Fruit fly (Drosophila melanogaster) whole organism, embryonic: ENCODE results near the gene CG43693.

Experiments used
- Abd-B ChIP-seq: fragments of 200-800 bp; sonication (Bioruptor generic); optimal IDR thresholded peaks from 2 replicates; lab custom pipeline; 2018; ENCODE audit warnings: missing biosample characterization, mild to moderate bottlenecking, missing genetic modification characterization, moderate library complexity
- Aef1 ChIP-seq: fragments of 200-800 bp; sonication (Bioruptor generic); IDR thresholded peaks from 3 replicates; pipeline ENCODE4 v1.3.6; 2022; ENCODE audit warnings: missing biosample characterization, missing genetic modification characterization
- Asciz ChIP-seq: fragments of 200-800 bp; sonication (Bioruptor generic); optimal IDR thresholded peaks from 2 replicates; lab custom pipeline; 2017; ENCODE audit warnings: missing biosample characterization, mild to moderate bottlenecking, missing genetic modification characterization, missing genetic modification reagents
- Atf6 ChIP-seq: fragments of 200-800 bp; sonication (Bioruptor generic); IDR thresholded peaks from 2 replicates; pipeline ENCODE4 v1.3.6; 2022; ENCODE audit warnings: missing biosample characterization, missing genetic modification characterization
- CG10209 ChIP-seq: fragments of 200-800 bp; sonication (Bioruptor generic); optimal IDR thresholded peaks from 3 replicates; lab custom pipeline; 2017; ENCODE audit warnings: missing biosample characterization, mild to moderate bottlenecking, missing genetic modification characterization, missing genetic modification reagents
- CG12659 ChIP-seq: fragments of 200-800 bp; sonication (Bioruptor generic); optimal IDR thresholded peaks from 3 replicates; lab custom pipeline; 2017; ENCODE audit warnings: mild to moderate bottlenecking, missing biosample characterization, missing genetic modification reagents, missing genetic modification characterization
- CG1647 ChIP-seq: fragments of 200-800 bp; sonication (Bioruptor generic); optimal IDR thresholded peaks from 3 replicates; lab custom pipeline; 2016; ENCODE audit warnings: missing biosample characterization, missing genetic modification characterization
- CG17385 ChIP-seq: fragments of 200-800 bp; sonication (Bioruptor generic); optimal IDR thresholded peaks from 3 replicates; lab custom pipeline; 2018; ENCODE audit warnings: missing biosample characterization, mild to moderate bottlenecking, missing genetic modification characterization
- CG18011 ChIP-seq: fragments of 200-800 bp; sonication (Bioruptor generic); optimal IDR thresholded peaks from 2 replicates; lab custom pipeline; 2017; ENCODE audit warnings: missing biosample characterization, missing genetic modification characterization, mild to moderate bottlenecking, moderate library complexity, missing genotype
- CG2202 ChIP-seq: fragments of 200-800 bp; sonication (Bioruptor generic); optimal IDR thresholded peaks from 2 replicates; lab custom pipeline; 2018; ENCODE audit warnings: missing biosample characterization, mild to moderate bottlenecking, missing genetic modification characterization
- CG42726 ChIP-seq: fragments of 200-800 bp; sonication (Bioruptor generic); IDR thresholded peaks from 2 replicates; pipeline ENCODE4 v1.3.6; 2022; ENCODE audit warnings: missing biosample characterization, missing genetic modification characterization; ENCODE audit not compliant: partially characterized antibody
- CG5180 ChIP-seq: fragments of 200-800 bp; sonication (Bioruptor generic); optimal IDR thresholded peaks from 3 replicates; lab custom pipeline; 2017; ENCODE audit warnings: missing biosample characterization, missing genetic modification characterization, mild to moderate bottlenecking, moderate library complexity, missing genetic modification reagents
- CG7357 ChIP-seq: fragments of 200-800 bp; sonication (Bioruptor generic); IDR thresholded peaks from 3 replicates; pipeline ENCODE4 v1.3.6; 2022; ENCODE audit warnings: missing biosample characterization, missing genetic modification characterization
- CG7928 ChIP-seq: fragments of 200-800 bp; sonication (Bioruptor generic); optimal IDR thresholded peaks from 2 replicates; lab custom pipeline; 2017; ENCODE audit warnings: missing biosample characterization, mild to moderate bottlenecking, missing genetic modification characterization
- CG8290 ChIP-seq, 3 experiments: fragments of 200-800 bp; sonication (Bioruptor generic); optimal IDR thresholded peaks; 2 replicates each; lab custom pipeline; 2016 to 2019; ENCODE audit warnings: missing biosample characterization in 3 of 3, missing genetic modification characterization in 3 of 3, mild to moderate bottlenecking in 2 of 3, moderate library complexity in 1 of 3
- CG8765 ChIP-seq: fragments of 200-800 bp; sonication (Bioruptor generic); IDR thresholded peaks from 2 replicates; pipeline ENCODE4 v1.3.6; 2022; ENCODE audit warnings: missing biosample characterization, missing genetic modification characterization
- CG9437 ChIP-seq: fragments of 200-800 bp; sonication (Bioruptor generic); optimal IDR thresholded peaks from 2 replicates; lab custom pipeline; 2018; ENCODE audit warnings: missing biosample characterization, mild to moderate bottlenecking, missing genetic modification characterization
- CHES-1-like ChIP-seq: fragments of 200-800 bp; sonication (Bioruptor generic); optimal IDR thresholded peaks from 2 replicates; lab custom pipeline; 2016; ENCODE audit warnings: missing biosample characterization, missing genetic modification characterization
- CkIIα-i1 ChIP-seq: fragments of 200-800 bp; sonication (Bioruptor generic); IDR thresholded peaks from 2 replicates; pipeline ENCODE4 v1.3.6; 2022; ENCODE audit warnings: missing biosample characterization, missing genetic modification characterization
- Dbx ChIP-seq: fragments of 200-800 bp; sonication (Bioruptor generic); IDR thresholded peaks from 3 replicates; pipeline ENCODE4 v1.3.6; 2022; ENCODE audit warnings: missing biosample characterization, missing genetic modification characterization
- Gsc ChIP-seq: fragments of 200-800 bp; sonication (Bioruptor generic); IDR thresholded peaks from 2 replicates; pipeline ENCODE4 v1.3.6; 2022; ENCODE audit warnings: missing biosample characterization, missing genetic modification characterization
- Hand ChIP-seq: fragments of 200-800 bp; sonication (Bioruptor generic); optimal IDR thresholded peaks from 2 replicates; lab custom pipeline; 2017; ENCODE audit warnings: mild to moderate bottlenecking, missing biosample characterization, missing genetic modification reagents, missing genetic modification characterization
- Med ChIP-seq: fragments of 200-800 bp; sonication (Bioruptor generic); peaks from one replicate; lab custom pipeline; 2016; ENCODE audit warnings: missing biosample characterization, missing genetic modification characterization, mild to moderate bottlenecking, inconsistent platforms, moderate library complexity
- NFAT ChIP-seq: fragments of 200-800 bp; sonication (Bioruptor generic); IDR thresholded peaks from 2 replicates; pipeline ENCODE4 v1.3.6; 2022; ENCODE audit warnings: missing biosample characterization, missing genetic modification characterization
- NK7.1 ChIP-seq: fragments of 200-800 bp; sonication (Bioruptor generic); optimal IDR thresholded peaks from 3 replicates; lab custom pipeline; 2016; ENCODE audit warnings: missing biosample characterization, missing genetic modification characterization
- abd-A ChIP-seq: fragments of 200-800 bp; sonication (Bioruptor generic); optimal IDR thresholded peaks from 3 replicates; lab custom pipeline; 2019; ENCODE audit warnings: missing biosample characterization, mild to moderate bottlenecking, missing genetic modification characterization, moderate library complexity
- aop ChIP-seq: fragments of 200-800 bp; sonication (Bioruptor generic); IDR thresholded peaks from 2 replicates; pipeline ENCODE4 v1.3.6; 2022; ENCODE audit warnings: missing biosample characterization, missing genetic modification characterization
- bab2 ChIP-seq: fragments of 200-800 bp; sonication (Bioruptor generic); optimal IDR thresholded peaks from 2 replicates; lab custom pipeline; 2016; ENCODE audit warnings: missing biosample characterization, missing genetic modification characterization
- bbx ChIP-seq: fragments of 200-800 bp; sonication (Bioruptor generic); IDR thresholded peaks from 2 replicates; pipeline ENCODE4 v1.3.6; 2022; ENCODE audit warnings: missing biosample characterization, missing genetic modification characterization; ENCODE audit not compliant: partially characterized antibody
- bcd ChIP-seq: fragments of 200-800 bp; sonication (Bioruptor generic); optimal IDR thresholded peaks from 2 replicates; lab custom pipeline; 2017; ENCODE audit warnings: missing biosample characterization, mild to moderate bottlenecking, missing genetic modification characterization
- bsh ChIP-seq, 2 experiments: fragments of 200-800 bp; sonication (Bioruptor generic); optimal IDR thresholded peaks; 2 replicates each; lab custom pipeline; 2017 to 2018; ENCODE audit warnings: mild to moderate bottlenecking in 2 of 2, missing biosample characterization in 2 of 2, missing genetic modification characterization in 2 of 2, moderate library complexity in 1 of 2
- btn ChIP-seq: fragments of 200-800 bp; sonication (Bioruptor generic); optimal IDR thresholded peaks from 2 replicates; lab custom pipeline; 2016; ENCODE audit warnings: missing biosample characterization, missing genetic modification characterization
- cato ChIP-seq: fragments of 200-800 bp; sonication (Bioruptor generic); optimal IDR thresholded peaks from 2 replicates; lab custom pipeline; 2016; ENCODE audit warnings: missing biosample characterization, missing genetic modification characterization, borderline replicate concordance
- dan ChIP-seq: fragments of 200-800 bp; sonication (Bioruptor generic); IDR thresholded peaks from 2 replicates; pipeline ENCODE4 v1.3.6; 2022; ENCODE audit warnings: missing biosample characterization, missing genetic modification characterization
- dysf ChIP-seq: fragments of 200-800 bp; sonication (Bioruptor generic); IDR thresholded peaks from 3 replicates; pipeline ENCODE4 v1.3.6; 2022; ENCODE audit warnings: missing biosample characterization, missing genetic modification characterization
- ems ChIP-seq: fragments of 200-800 bp; sonication (Bioruptor generic); optimal IDR thresholded peaks from 3 replicates; lab custom pipeline; 2016; ENCODE audit warnings: missing biosample characterization, missing genetic modification characterization
- gem ChIP-seq: fragments of 200-800 bp; sonication (Bioruptor generic); optimal IDR thresholded peaks from 2 replicates; lab custom pipeline; 2019; ENCODE audit warnings: missing biosample characterization, mild to moderate bottlenecking, missing genetic modification characterization, moderate library complexity
- gsb ChIP-seq: fragments of 200-800 bp; sonication (Bioruptor generic); IDR thresholded peaks from 2 replicates; pipeline ENCODE4 v1.3.6; 2022; ENCODE audit warnings: missing biosample characterization, missing genetic modification characterization
- ham ChIP-seq: fragments of 200-800 bp; sonication (Bioruptor generic); IDR thresholded peaks from 2 replicates; pipeline ENCODE4 v1.3.6; 2022; ENCODE audit warnings: missing biosample characterization, missing genetic modification characterization
- hbn ChIP-seq: fragments of 200-800 bp; sonication (Bioruptor generic); IDR thresholded peaks from 2 replicates; pipeline ENCODE4 v1.3.6; 2022; ENCODE audit warnings: missing biosample characterization, missing genetic modification characterization; ENCODE audit not compliant: partially characterized antibody
- hkb ChIP-seq, 2 experiments: fragments of 200-800 bp in 1 of 2; fragments of >200 bp in 1 of 2; sonication (Bioruptor generic) in 1 of 2; IDR thresholded peaks in 1 of 2; optimal IDR thresholded peaks in 1 of 2; 2 replicates each; pipeline versions ENCODE4 v1.3.6 to Lab custom; 2017 to 2022; ENCODE audit warnings: missing biosample characterization in 1 of 2, missing genetic modification characterization in 1 of 2
- ind ChIP-seq: fragments of 200-800 bp; sonication (Bioruptor generic); optimal IDR thresholded peaks from 3 replicates; lab custom pipeline; 2016; ENCODE audit warnings: missing biosample characterization, missing genetic modification characterization
- jing ChIP-seq: fragments of 200-800 bp; sonication (Bioruptor generic); optimal IDR thresholded peaks from 2 replicates; lab custom pipeline; 2018; ENCODE audit warnings: missing biosample characterization, mild to moderate bottlenecking, missing genetic modification characterization
- ken ChIP-seq: fragments of 200-800 bp; sonication (Bioruptor generic); IDR thresholded peaks from 3 replicates; pipeline ENCODE4 v1.3.6; 2022; ENCODE audit warnings: missing biosample characterization, missing genetic modification characterization
- lilli ChIP-seq: fragments of 200-800 bp; sonication (Bioruptor generic); optimal IDR thresholded peaks from 3 replicates; lab custom pipeline; 2016; ENCODE audit warnings: missing biosample characterization, missing genetic modification characterization
- phol ChIP-seq: fragments of 200-800 bp; sonication (Bioruptor generic); optimal IDR thresholded peaks from 3 replicates; lab custom pipeline; 2018; ENCODE audit warnings: missing biosample characterization, mild to moderate bottlenecking, missing genetic modification characterization, moderate library complexity
- sens-2 ChIP-seq: fragments of 200-800 bp; sonication (Bioruptor generic); IDR thresholded peaks from 2 replicates; pipeline ENCODE4 v1.3.6; 2022; ENCODE audit warnings: missing biosample characterization, missing genetic modification characterization
- tgo ChIP-seq: fragments of 200-800 bp; sonication (Bioruptor generic); IDR thresholded peaks from 3 replicates; pipeline ENCODE4 v1.3.6; 2022; ENCODE audit warnings: missing biosample characterization, missing genetic modification characterization
- trh ChIP-seq: fragments of 200-800 bp; sonication (Bioruptor generic); optimal IDR thresholded peaks from 2 replicates; lab custom pipeline; 2016; ENCODE audit warnings: missing biosample characterization, missing genetic modification characterization

CG43693 gene

dm6 chr3L:11096195-11096908, 45.2 kb upstream of the CG43693 start, which contains the start of the genes CG46439, Iyd and CG33947:
Gene CG46439 (minus strand): TSS chr3L:11096245.
Gene Iyd (minus strand): TSS chr3L:11096245.
Gene CG33947 (plus strand): TSS chr3L:11096496.
- TF ChIP-seq CG8765 (GFP tag; lab: Robert Waterston, UW) (no peak), NFAT (GFP tag; lab: Robert Waterston, UW) (no peak), hkb (optimal IDR thresholded peaks at IDR 0.05; lab: Kevin White, UChicago) (no peak), hkb (GFP tag; IDR thresholded peaks at IDR 0.05; lab: Robert Waterston, UW) (peak; percentile 37; the same call in 1 of the 2 replicates), gem (tag; lab: Kevin White, UChicago) (peak; percentile 5), lilli (GFP tag; lab: Kevin White, UChicago) (no peak), ind (GFP tag; lab: Kevin White, UChicago) (no peak), btn (no peak), aop (GFP tag; lab: Robert Waterston, UW) (no peak), CG7357 (no peak), ham (no peak), Atf6 (peak; percentile 56), bab2 (GFP tag; lab: Kevin White, UChicago) (no peak), bbx (no peak), CG18011 (GFP tag; lab: Kevin White, UChicago) (no peak), CG10209 (GFP tag; lab: Kevin White, UChicago) (peak; percentile 19), Dbx (GFP tag; lab: Robert Waterston, UW) (no peak), CG1647 (GFP tag; lab: Kevin White, UChicago) (no peak), CG8290 (GFP tag; optimal IDR thresholded peaks at IDR 0.05; lab: Kevin White, UChicago) (no peak), CG8290 (tag; optimal IDR thresholded peaks at IDR 0.05; lab: Kevin White, UChicago) (no peak), abd-A (peak; percentile 38), Asciz (GFP tag; lab: Kevin White, UChicago) (peak; percentile 9), Med (GFP tag; lab: Kevin White, UChicago) (peak; percentile 89), ems (GFP tag; lab: Kevin White, UChicago) (peak; percentile 9), trh (GFP tag; lab: Kevin White, UChicago) (no peak), CG9437 (GFP tag; lab: Kevin White, UChicago) (no peak), dan (GFP tag; lab: Robert Waterston, UW) (no peak), hbn (GFP tag; lab: Robert Waterston, UW) (peak; percentile 44; the same call in 1 of the 2 replicates), CG17385 (GFP tag; lab: Kevin White, UChicago) (peak; percentile 80), bcd (GFP tag; lab: Kevin White, UChicago) (no peak), Hand (GFP tag; lab: Kevin White, UChicago) (peak; percentile 58), Aef1 (GFP tag; lab: Robert Waterston, UW) (no peak), Abd-B (GFP tag; lab: Kevin White, UChicago) (no peak), CG2202 (tag; lab: Kevin White, UChicago) (no peak), CG5180 (GFP tag; lab: Kevin White, UChicago) (no peak), phol (tag; lab: Kevin White, UChicago) (no peak), cato (GFP tag; lab: Kevin White, UChicago) (no peak), CG42726 (GFP tag; lab: Robert Waterston, UW) (no peak), CG12659 (GFP tag; lab: Kevin White, UChicago) (peak; percentile 46), CkIIα-i1 (GFP tag; lab: Robert Waterston, UW) (no peak), gsb (no peak), dysf (GFP tag; lab: Robert Waterston, UW) (no peak), ken (GFP tag; lab: Robert Waterston, UW) (0 out of 3 replicates have a peak, but pooled peaks have one; percentile 19), CG7928 (no peak), NK7.1 (no peak), Gsc (GFP tag; lab: Robert Waterston, UW) (no peak), tgo (GFP tag; lab: Robert Waterston, UW) (no peak), jing (GFP tag; lab: Kevin White, UChicago) (no peak), CHES-1-like (no peak), sens-2 (GFP tag; lab: Robert Waterston, UW) (no peak), bsh (GFP tag; optimal IDR thresholded peaks at IDR 0.05; lab: Kevin White, UChicago) (peak in 1 of 2 experiments; percentile 77)
